Fruit fly (Drosophila melanogaster): ENCODE data around the gene Ttc1.

The Ttc1 gene

DNA sequence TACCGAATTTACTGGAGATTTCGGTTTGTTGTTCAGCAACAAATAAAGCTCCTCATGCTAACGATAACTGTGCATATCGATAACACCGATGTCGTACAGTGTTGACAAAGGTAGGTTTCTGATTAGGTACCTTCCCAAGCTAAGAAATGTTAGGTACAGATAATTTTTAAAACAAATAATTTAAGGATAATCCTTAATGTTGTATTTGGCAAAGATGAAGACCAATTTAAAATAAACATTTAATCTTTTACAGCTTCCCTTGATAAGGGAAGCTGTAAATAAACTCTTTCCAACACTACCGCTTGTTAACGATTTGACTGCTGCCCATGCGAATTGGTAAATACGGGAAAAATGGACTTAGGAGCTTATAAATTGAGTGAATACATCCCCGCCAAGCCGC, at the start of gene Ttc1, which contains the start of gene CG14882 (continued):
- TF ChIP-seq Hr51 (GFP tag; optimal IDR thresholded peaks at IDR 0.05) (peak in 1 of 2 experiments; percentile 88), sob (GFP tag; IDR thresholded peaks at IDR 0.05) (peak; percentile 88), CG15696 (tag; optimal IDR thresholded peaks at IDR 0.05) (peak; percentile 48), crc (GFP tag; optimal IDR thresholded peaks at IDR 0.05) (peak; percentile 61), CG12769 (tag; optimal IDR thresholded peaks at IDR 0.05) (no peak), pzg (GFP tag; optimal IDR thresholded peaks at IDR 0.05) (peak; percentile 49), oc (tag; optimal IDR thresholded peaks at IDR 0.05) (no peak), CG8478 (optimal IDR thresholded peaks at IDR 0.05) (no peak), Atf6 (GFP tag; IDR thresholded peaks at IDR 0.05) (peak; percentile 95), CG12659 (GFP tag; optimal IDR thresholded peaks at IDR 0.05) (peak; percentile 93), CG9727 (GFP tag; optimal IDR thresholded peaks at IDR 0.05) (peak; percentile 75), CG17612 (GFP tag; IDR thresholded peaks at IDR 0.05) (no peak), jing (GFP tag; optimal IDR thresholded peaks at IDR 0.05) (peak; percentile 25), CG14014 (GFP tag; IDR thresholded peaks at IDR 0.05) (peak; percentile 93), Sox102F (GFP tag; optimal IDR thresholded peaks at IDR 0.05) (no peak), lmd (GFP tag; IDR thresholded peaks at IDR 0.05) (peak; percentile 80), CG10321 (GFP tag; IDR thresholded peaks at IDR 0.05) (peak; percentile 73), gem (tag; optimal IDR thresholded peaks at IDR 0.05) (peak; percentile 91), Atf3 (GFP tag; optimal IDR thresholded peaks at IDR 0.05) (peak; percentile 53), Myb (GFP tag; optimal IDR thresholded peaks at IDR 0.05) (peak; percentile 73), peb (GFP tag; IDR thresholded peaks at IDR 0.05) (peak; percentile 78), CG8944 (GFP tag; optimal IDR thresholded peaks at IDR 0.05) (peak; percentile 65), bigmax (GFP tag; optimal IDR thresholded peaks at IDR 0.05) (peak; percentile 0), HmgD (GFP tag; optimal IDR thresholded peaks at IDR 0.05) (no peak), slp2 (GFP tag; optimal IDR thresholded peaks at IDR 0.05) (peak; percentile 48), Usf (GFP tag; optimal IDR thresholded peaks at IDR 0.05) (peak; percentile 43), gsb (GFP tag; IDR thresholded peaks at IDR 0.05) (peak; percentile 74), zen2 (GFP tag; IDR thresholded peaks at IDR 0.05; ENCODE audit: partially characterized antibody) (no peak; the same call in 2 of the 3 replicates), bsh (GFP tag; optimal IDR thresholded peaks at IDR 0.05) (peak; percentile 45 to 90), E2f1 (GFP tag; IDR thresholded peaks at IDR 0.05) (peak; percentile 70), sens (GFP tag) (peak; percentile 98), sug (tag; optimal IDR thresholded peaks at IDR 0.05) (peak; percentile 81), NC2α (GFP tag; optimal IDR thresholded peaks at IDR 0.05) (peak; percentile 72), CG11696 (GFP tag; IDR thresholded peaks at IDR 0.05) (peak; percentile 48), ab (GFP tag; optimal IDR thresholded peaks at IDR 0.05) (peak; percentile 32), Lim3 (GFP tag; IDR thresholded peaks at IDR 0.05) (peak; percentile 68; the same call in 1 of the 2 replicates), kah (GFP tag; optimal IDR thresholded peaks at IDR 0.05) (peak; percentile 2), CG9797 (GFP tag; optimal IDR thresholded peaks at IDR 0.05) (no peak), onecut (GFP tag; IDR thresholded peaks at IDR 0.05) (peak; percentile 45), sim (GFP tag; IDR thresholded peaks at IDR 0.05) (peak; percentile 47; the same call in 1 of the 2 replicates), jigr1 (GFP tag; IDR thresholded peaks at IDR 0.05) (no peak; the same call in 2 of the 3 replicates), grau (tag; optimal IDR thresholded peaks at IDR 0.05) (peak; percentile 83), CG30431 (GFP tag; optimal IDR thresholded peaks at IDR 0.05) (peak; percentile 49), CG15269 (tag; optimal IDR thresholded peaks at IDR 0.05) (no peak), CG31224 (GFP tag; IDR thresholded peaks at IDR 0.05) (peak; percentile 38), CG31388 (GFP tag; optimal IDR thresholded peaks at IDR 0.05) (no peak), Blimp-1 (GFP tag; optimal IDR thresholded peaks at IDR 0.05) (peak; percentile 64), ap (GFP tag; IDR thresholded peaks at IDR 0.05) (peak; percentile 89), CG31365 (tag; optimal IDR thresholded peaks at IDR 0.05) (no peak), ato (GFP tag; IDR thresholded peaks at IDR 0.05; ENCODE audit: partially characterized antibody) (no peak; the same call in 1 of the 2 replicates), MESR4 (GFP tag; optimal IDR thresholded peaks at IDR 0.05) (peak; percentile 24)

All from whole organism, embryonic.